Fruit fly (Drosophila melanogaster): ENCODE data around the gene DhpD.
A peak's percentile ranks its signal among the peaks of the same experiment; 100 is the strongest.

Gene DhpD

DNA sequence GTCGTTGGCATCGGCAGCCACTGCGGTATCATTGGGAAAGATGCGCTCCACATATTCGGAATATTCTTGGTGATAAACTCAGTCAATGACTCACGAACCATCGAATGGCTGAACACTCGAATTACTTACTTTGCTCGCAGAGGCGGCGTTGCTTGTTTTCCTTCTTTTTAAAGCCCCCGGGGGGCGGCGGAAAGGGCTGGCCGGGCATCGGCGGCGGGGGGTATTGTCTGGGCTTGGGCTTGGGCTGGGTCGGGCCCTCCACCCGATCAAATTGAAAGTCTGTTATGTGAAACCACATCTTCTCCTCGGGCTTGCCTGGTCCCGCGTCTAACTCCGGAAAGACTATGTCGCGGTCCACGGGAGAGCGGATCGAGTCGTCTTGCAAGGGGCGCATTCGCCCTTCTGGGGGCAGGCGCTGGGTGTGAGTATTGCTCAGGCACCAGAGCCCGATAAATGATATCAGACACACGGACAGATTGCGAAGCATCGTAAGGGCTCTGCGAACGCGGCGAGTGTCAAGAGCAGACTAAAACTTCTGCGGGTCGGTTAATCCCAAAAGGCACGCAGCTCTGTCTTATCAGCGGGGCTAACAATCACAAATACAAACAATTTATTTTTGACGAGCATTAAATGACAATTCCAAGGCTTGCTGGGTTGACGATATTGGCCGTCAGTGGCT, 13.3 kb upstream of the DhpD start, which contains the start of gene CG14642:
TSS of gene CG14642 (minus strand) at position 509 of the 679 bp plus-strand sequence.
- no peak for TF ChIP-seq EcR (GFP tag; optimal IDR thresholded peaks at IDR 0.05)
- no peak for TF ChIP-seq psq (optimal IDR thresholded peaks at IDR 0.05)
- TF ChIP-seq Dll (optimal IDR thresholded peaks at IDR 0.05), result no peak
- TF ChIP-seq usp (GFP tag; optimal IDR thresholded peaks at IDR 0.05), result no peak
- TF ChIP-seq CG8478 (optimal IDR thresholded peaks at IDR 0.05), result no peak
- TF ChIP-seq pan (optimal IDR thresholded peaks at IDR 0.05), result no peak

dm6 chr3R:4241776-4242175, 12.7 kb upstream of the DhpD start:
- no peak for TF ChIP-seq usp (GFP tag; optimal IDR thresholded peaks at IDR 0.05)
- no peak for TF ChIP-seq CG8478 (optimal IDR thresholded peaks at IDR 0.05)

DNA sequence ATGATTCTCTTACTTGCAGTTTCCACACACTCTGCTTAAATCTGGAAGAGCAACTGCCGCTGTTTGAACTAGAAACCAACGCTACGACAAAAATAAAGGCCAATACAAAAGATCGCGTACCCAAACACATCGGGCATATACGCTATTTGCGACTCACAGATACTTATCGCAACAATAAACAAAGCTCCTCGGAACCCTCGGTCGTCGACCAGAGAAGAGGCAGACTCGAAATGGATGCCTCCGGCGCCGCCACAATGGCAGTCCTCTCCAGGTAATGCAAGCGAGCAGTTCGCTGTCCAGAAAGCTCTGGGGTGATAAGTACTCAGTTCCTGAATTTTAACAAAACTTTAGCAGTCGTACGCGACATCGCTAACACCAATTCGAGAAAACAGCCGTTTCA, 7.5 kb upstream of the DhpD start:
- TF ChIP-seq pan (optimal IDR thresholded peaks at IDR 0.05), result no peak
- TF ChIP-seq CG8478 (optimal IDR thresholded peaks at IDR 0.05), result no peak

dm6 chr3R:4234991-4235553, 6.0 kb upstream of the DhpD start, which contains the start of gene Gel:
TSS of gene Gel (plus strand) at chr3R:4235217.
- TF ChIP-seq pan (optimal IDR thresholded peaks at IDR 0.05) (no peak), Dll (optimal IDR thresholded peaks at IDR 0.05) (no peak), psq (optimal IDR thresholded peaks at IDR 0.05) (no peak), CG8478 (optimal IDR thresholded peaks at IDR 0.05) (no peak), EcR (GFP tag; optimal IDR thresholded peaks at IDR 0.05) (no peak), usp (GFP tag; optimal IDR thresholded peaks at IDR 0.05) (no peak)

DNA sequence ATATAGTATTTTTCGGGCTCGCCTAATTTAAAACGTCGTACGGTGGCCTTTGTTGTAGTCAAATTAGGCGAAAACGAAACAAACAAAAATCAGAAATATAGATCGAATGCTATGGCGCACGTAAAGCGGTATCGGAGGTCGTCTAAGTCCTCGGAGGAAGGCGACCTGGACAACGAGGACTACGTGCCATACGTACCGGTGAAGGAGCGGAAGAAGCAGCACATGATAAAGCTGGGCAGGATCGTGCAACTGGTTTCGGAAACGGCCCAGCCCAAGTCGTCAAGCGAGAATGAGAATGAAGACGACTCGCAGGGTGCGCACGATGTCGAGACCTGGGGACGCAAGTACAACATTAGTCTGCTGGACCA, 4.0 kb upstream of the DhpD start, which contains the start of gene abs:
TSS of gene abs (plus strand) at position 30 of the 368 bp plus-strand sequence.
- no peak for TF ChIP-seq EcR (GFP tag; optimal IDR thresholded peaks at IDR 0.05)
- no peak for TF ChIP-seq CG8478 (optimal IDR thresholded peaks at IDR 0.05)
- TF ChIP-seq usp (GFP tag; optimal IDR thresholded peaks at IDR 0.05), result no peak
- TF ChIP-seq pan (optimal IDR thresholded peaks at IDR 0.05), result no peak
- no peak for TF ChIP-seq psq (optimal IDR thresholded peaks at IDR 0.05)

dm6 chr3R:4232139-4233017, 3.3 kb upstream of the DhpD start, which contains the start of gene CG14641:
TSS of gene CG14641 (minus strand) at chr3R:4232342.
- TF ChIP-seq usp (GFP tag; optimal IDR thresholded peaks at IDR 0.05) (no peak), psq (optimal IDR thresholded peaks at IDR 0.05) (no peak), EcR (GFP tag; optimal IDR thresholded peaks at IDR 0.05) (no peak), CG8478 (optimal IDR thresholded peaks at IDR 0.05) (no peak), pan (optimal IDR thresholded peaks at IDR 0.05) (no peak), Dll (optimal IDR thresholded peaks at IDR 0.05) (no peak)

- TF ChIP-seq psq (optimal IDR thresholded peaks at IDR 0.05), result no peak
- TF ChIP-seq CG8478 (optimal IDR thresholded peaks at IDR 0.05), result no peak
- TF ChIP-seq EcR (GFP tag; optimal IDR thresholded peaks at IDR 0.05), result no peak
- TF ChIP-seq pan (optimal IDR thresholded peaks at IDR 0.05), result no peak
- TF ChIP-seq usp (GFP tag; optimal IDR thresholded peaks at IDR 0.05), result no peak
- TF ChIP-seq Dll (optimal IDR thresholded peaks at IDR 0.05), result no peak
These were observed 612 bp downstream of the DhpD start for dm6 chr3R:4228426-4228825.

- no peak for TF ChIP-seq CG8478 (optimal IDR thresholded peaks at IDR 0.05)
- no peak for TF ChIP-seq psq (optimal IDR thresholded peaks at IDR 0.05)
- TF ChIP-seq pan (optimal IDR thresholded peaks at IDR 0.05), result no peak
- no peak for TF ChIP-seq EcR (GFP tag; optimal IDR thresholded peaks at IDR 0.05)
- no peak for TF ChIP-seq Dll (optimal IDR thresholded peaks at IDR 0.05)
- no peak for TF ChIP-seq usp (GFP tag; optimal IDR thresholded peaks at IDR 0.05)
These were observed 8.3 kb downstream of the DhpD start for dm6 chr3R:4220780-4221179.

DNA sequence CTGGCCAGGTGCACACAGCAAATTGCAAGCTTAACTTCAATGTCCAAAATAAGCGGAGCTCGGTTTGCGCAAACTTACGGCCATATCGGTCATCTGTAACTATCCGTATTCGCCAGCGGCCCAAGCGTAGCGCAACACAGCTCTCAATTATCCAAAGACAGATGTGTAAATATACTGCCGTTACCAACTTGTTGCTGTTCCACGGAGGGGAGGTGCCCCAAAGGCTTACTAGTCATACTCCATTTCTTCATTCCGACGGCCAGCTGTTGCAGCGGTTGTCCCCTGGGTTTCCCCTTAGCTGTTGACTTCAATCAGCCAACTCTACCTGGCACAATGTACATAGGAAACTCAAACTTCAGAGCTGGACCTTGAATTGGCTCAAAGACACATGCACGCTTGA, 9.0 kb downstream of the DhpD start, which contains the start of gene CG31516:
TSS of gene CG31516 (minus strand) at position 101 of the 400 bp plus-strand sequence.
- TF ChIP-seq psq (optimal IDR thresholded peaks at IDR 0.05) (no peak), pan (optimal IDR thresholded peaks at IDR 0.05) (no peak), EcR (GFP tag; optimal IDR thresholded peaks at IDR 0.05) (no peak), Dll (optimal IDR thresholded peaks at IDR 0.05) (no peak), CG8478 (optimal IDR thresholded peaks at IDR 0.05) (no peak), usp (GFP tag; optimal IDR thresholded peaks at IDR 0.05) (no peak)

dm6 chr3R:4215264-4215993, 13.6 kb downstream of the DhpD start, which contains the start of gene CG14636:
TSS of gene CG14636 (minus strand) at chr3R:4215314.
- TF ChIP-seq CG8478 (optimal IDR thresholded peaks at IDR 0.05), result no peak
- no peak for TF ChIP-seq pan (optimal IDR thresholded peaks at IDR 0.05)
- TF ChIP-seq Dll (optimal IDR thresholded peaks at IDR 0.05), result peak; percentile 18
- TF ChIP-seq psq (optimal IDR thresholded peaks at IDR 0.05), result no peak

DNA sequence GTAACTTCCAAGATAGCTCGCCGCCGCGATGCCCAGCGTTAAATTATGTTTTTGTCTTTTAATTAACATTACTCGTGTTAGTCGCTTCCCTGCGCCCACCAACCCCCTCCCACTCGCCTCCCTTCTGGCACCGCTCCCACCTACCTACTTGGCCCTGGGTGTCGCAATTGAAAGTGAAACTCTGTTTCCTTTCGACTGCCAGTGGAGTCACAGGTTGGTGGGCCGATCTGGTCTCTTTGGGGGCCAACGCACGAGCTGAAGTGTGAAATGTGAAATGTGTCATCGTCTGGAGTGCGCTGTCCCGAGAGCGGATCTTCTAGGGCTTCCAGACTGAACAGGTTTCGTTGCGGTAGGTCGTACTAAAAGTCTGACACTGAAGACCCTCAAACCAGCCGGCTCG, 14.4 kb downstream of the DhpD start:
- TF ChIP-seq CG8478 (optimal IDR thresholded peaks at IDR 0.05), result no peak
- no peak for TF ChIP-seq psq (optimal IDR thresholded peaks at IDR 0.05)
- TF ChIP-seq Dll (optimal IDR thresholded peaks at IDR 0.05), result peak; percentile 14

DNA sequence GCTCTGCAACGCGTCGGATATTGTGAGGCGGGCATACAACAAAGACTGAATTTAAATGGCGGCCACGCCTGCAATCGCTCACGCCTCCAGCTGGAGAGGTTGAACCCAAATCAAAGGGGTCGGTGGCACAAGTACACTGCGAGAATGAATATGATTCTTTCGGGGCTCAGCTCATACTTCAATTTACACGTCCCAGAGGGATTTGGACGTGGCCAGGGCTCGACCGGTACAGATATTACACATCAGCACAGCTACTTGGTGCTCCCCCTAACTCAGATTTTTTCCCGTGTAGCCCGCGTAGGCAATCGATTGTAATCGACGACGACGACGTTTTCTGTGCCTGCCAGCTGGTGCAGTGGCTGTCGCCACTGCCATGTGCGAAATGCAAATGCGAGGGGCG, 15.0 kb downstream of the DhpD start:
- TF ChIP-seq EcR (GFP tag; optimal IDR thresholded peaks at IDR 0.05) (peak in 1 of 2 experiments; percentile 70), psq (optimal IDR thresholded peaks at IDR 0.05) (no peak)
